Fruit fly (Drosophila melanogaster): ENCODE data around the gene Hsc70-3.
A peak's percentile ranks its signal among the peaks of the same experiment; 100 is the strongest.

The Hsc70-3 gene

DNA sequence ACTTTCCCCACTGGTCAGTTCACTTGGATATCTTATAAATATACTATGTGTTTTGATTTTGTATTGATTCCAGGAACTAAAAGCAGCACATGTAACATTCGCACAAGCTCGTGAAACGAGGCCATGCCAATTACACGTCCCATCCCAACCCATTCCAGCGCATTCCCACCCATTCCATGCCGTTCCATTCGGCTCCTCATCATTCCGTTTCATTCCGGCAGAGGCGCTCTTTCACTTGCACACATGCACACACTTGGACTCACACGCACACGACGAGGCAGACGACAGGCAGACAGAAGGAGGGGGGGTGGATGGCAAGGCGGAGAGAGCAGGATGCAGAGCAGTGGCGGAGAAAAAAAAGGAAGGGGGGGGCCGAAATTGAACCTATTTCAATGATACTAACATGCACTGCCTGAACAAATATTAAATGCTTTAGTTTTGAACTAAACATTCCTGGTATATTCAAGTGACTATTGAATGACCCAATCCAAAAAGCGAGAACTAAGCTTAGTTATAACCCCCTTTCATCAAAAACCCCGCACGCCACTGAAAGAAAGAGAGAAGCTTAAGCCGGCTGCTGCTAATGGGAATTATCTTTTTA, 30.8 kb downstream of the Hsc70-3 start (continued):
- TF ChIP-seq sens (GFP tag) (peak; percentile 92), gcm2 (GFP tag; optimal IDR thresholded peaks at IDR 0.05) (no peak), CG8281 (tag; optimal IDR thresholded peaks at IDR 0.05) (peak; percentile 0), D19A (tag; optimal IDR thresholded peaks at IDR 0.05) (peak; percentile 55), dan (GFP tag; IDR thresholded peaks at IDR 0.05) (peak; percentile 30; the same call in 1 of the 2 replicates), sima (GFP tag; optimal IDR thresholded peaks at IDR 0.05) (no peak), CG10366 (GFP tag; IDR thresholded peaks at IDR 0.05) (0 out of 2 replicates have a peak, but pooled peaks have one; percentile 36), CG13424 (tag; optimal IDR thresholded peaks at IDR 0.05) (peak; percentile 64), trh (GFP tag; optimal IDR thresholded peaks at IDR 0.05) (no peak), CG5245 (GFP tag; optimal IDR thresholded peaks at IDR 0.05) (peak; percentile 38), CG1602 (GFP tag; optimal IDR thresholded peaks at IDR 0.05) (peak; percentile 38), CG7556 (GFP tag; optimal IDR thresholded peaks at IDR 0.05) (peak; percentile 59), gsb-n (tag; optimal IDR thresholded peaks at IDR 0.05) (peak; percentile 41), CG6813 (GFP tag; optimal IDR thresholded peaks at IDR 0.05) (peak; percentile 52), CG12391 (tag; optimal IDR thresholded peaks at IDR 0.05) (peak; percentile 57), Dll (GFP tag; IDR thresholded peaks at IDR 0.05; ENCODE audit: partially characterized antibody) (no peak), Bteb2 (GFP tag; optimal IDR thresholded peaks at IDR 0.05) (no peak), ac (GFP tag; optimal IDR thresholded peaks at IDR 0.05) (peak; percentile 12), lola (GFP tag; optimal IDR thresholded peaks at IDR 0.05) (peak in 1 of 3 experiments; percentile 76), Dip3 (GFP tag; optimal IDR thresholded peaks at IDR 0.05) (no peak), Drgx (GFP tag; IDR thresholded peaks at IDR 0.05) (peak; percentile 90), CG7357 (GFP tag; IDR thresholded peaks at IDR 0.05) (0 out of 3 replicates have a peak, but pooled peaks have one; percentile 25), CG9215 (GFP tag; IDR thresholded peaks at IDR 0.05) (0 out of 2 replicates have a peak, but pooled peaks have one; percentile 37), CG34422 (GFP tag; IDR thresholded peaks at IDR 0.05) (peak; percentile 49; the same call in 1 of the 3 replicates), CG2875 (GFP tag; optimal IDR thresholded peaks at IDR 0.05) (peak; percentile 66), pfk (GFP tag; optimal IDR thresholded peaks at IDR 0.05) (peak; percentile 97), jumu (GFP tag; optimal IDR thresholded peaks at IDR 0.05) (peak; percentile 42), sisA (GFP tag; IDR thresholded peaks at IDR 0.05) (peak; percentile 55), CG14710 (tag; optimal IDR thresholded peaks at IDR 0.05) (peak; percentile 70), Xrp1 (GFP tag; IDR thresholded peaks at IDR 0.05) (no peak; the same call in none of the 2 replicates), crol (GFP tag; IDR thresholded peaks at IDR 0.05) (peak; percentile 65), CG11560 (tag; IDR thresholded peaks at IDR 0.05) (no peak), CTCF (GFP tag; optimal IDR thresholded peaks at IDR 0.05) (no peak), Med (GFP tag) (peak; percentile 71), Kr (GFP tag; optimal IDR thresholded peaks at IDR 0.05) (no peak), H2.0 (GFP tag; IDR thresholded peaks at IDR 0.05) (0 out of 2 replicates have a peak, but pooled peaks have one; percentile 15), phol (tag; optimal IDR thresholded peaks at IDR 0.05) (peak; percentile 65), chinmo (GFP tag; IDR thresholded peaks at IDR 0.05; ENCODE audit: partially characterized antibody) (no peak), CG7271 (tag; optimal IDR thresholded peaks at IDR 0.05) (no peak), chif (GFP tag; optimal IDR thresholded peaks at IDR 0.05) (peak in 1 of 2 experiments; percentile 55), rib (GFP tag; IDR thresholded peaks at IDR 0.05) (no peak), CG3065 (GFP tag; optimal IDR thresholded peaks at IDR 0.05) (no peak), trem (tag; optimal IDR thresholded peaks at IDR 0.05) (peak; percentile 39), CG9932 (GFP tag; IDR thresholded peaks at IDR 0.05) (no peak), CG32772 (GFP tag; IDR thresholded peaks at IDR 0.05) (peak; percentile 36; the same call in 1 of the 2 replicates), lbe (GFP tag; optimal IDR thresholded peaks at IDR 0.05) (peak; percentile 69), CG3281 (GFP tag; optimal IDR thresholded peaks at IDR 0.05) (no peak), CG12236 (GFP tag; optimal IDR thresholded peaks at IDR 0.05) (no peak), yki (optimal IDR thresholded peaks at IDR 0.05) (no peak), Ada2b (GFP tag; IDR thresholded peaks at IDR 0.05) (peak; percentile 15; the same call in 1 of the 2 replicates), slou (GFP tag; optimal IDR thresholded peaks at IDR 0.05) (no peak)
